Worm (Caenorhabditis elegans): Measurements from ENCODE around the gene F41C3.8.

F41C3.8 gene

DNA sequence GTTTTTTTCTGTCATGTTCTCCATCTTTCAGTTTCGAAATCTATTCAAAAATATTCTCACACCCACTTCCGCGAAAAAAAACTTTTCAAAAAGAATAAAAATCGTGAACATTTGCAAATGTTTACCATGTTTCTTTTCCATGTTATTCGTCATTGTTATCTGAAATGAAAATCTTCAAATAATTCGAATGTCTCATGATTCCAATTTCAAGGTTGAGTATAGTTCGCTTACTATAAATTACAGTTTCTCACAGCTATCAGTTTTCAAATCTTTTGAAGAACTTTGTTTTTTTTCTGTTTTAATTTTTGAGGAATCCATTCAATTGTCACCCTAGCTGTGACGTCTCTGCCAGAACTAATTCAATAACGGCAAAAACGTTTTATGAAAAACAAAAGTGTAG, 44.0 kb downstream of the F41C3.8 start:
- TF ChIP-seq egl-13 (tag; optimal IDR thresholded peaks at IDR 0.05) (no peak), nhr-71 (tag; optimal IDR thresholded peaks at IDR 0.05) (peak; percentile 13), lin-14 (GFP tag; optimal IDR thresholded peaks at IDR 0.05) (peak; percentile 53), ztf-11 (tag; optimal IDR thresholded peaks at IDR 0.05) (no peak), nhr-20 (tag; optimal IDR thresholded peaks at IDR 0.05) (peak; percentile 50), Y116A8C.19 (tag; optimal IDR thresholded peaks at IDR 0.05; ENCODE audit: borderline replicate concordance) (no peak), fkh-8 (tag; optimal IDR thresholded peaks at IDR 0.05) (no peak), nhr-85 (tag) (peak; percentile 91)

DNA sequence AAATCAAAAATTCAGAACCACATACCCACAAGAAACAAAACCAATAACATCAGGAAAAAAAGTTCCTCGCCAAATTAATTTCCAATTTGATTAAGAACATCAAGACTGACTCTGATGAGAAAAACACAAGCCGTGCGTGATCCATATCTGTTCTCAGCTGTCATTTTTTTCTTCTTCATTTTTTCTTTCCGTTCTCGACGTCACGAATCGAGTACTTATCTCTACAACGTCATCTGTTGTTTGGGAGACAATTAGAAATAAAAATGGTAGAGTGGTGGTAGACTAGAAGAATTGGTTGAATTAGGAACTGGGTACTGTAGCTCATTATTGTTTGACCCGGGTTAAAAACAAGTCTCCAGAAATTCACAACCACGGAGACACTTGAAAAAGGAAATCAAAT, 45.2 kb downstream of the F41C3.8 start:
- TF ChIP-seq hpl-2 (GFP tag; optimal IDR thresholded peaks at IDR 0.05) (no peak), nhr-90 (tag; optimal IDR thresholded peaks at IDR 0.05; ENCODE audit: poor library complexity) (no peak), nhr-84 (tag; optimal IDR thresholded peaks at IDR 0.05) (no peak), blmp-1 (tag; optimal IDR thresholded peaks at IDR 0.05) (peak; percentile 36), mab-9 (GFP tag; IDR thresholded peaks at IDR 0.05) (no peak), nhr-76 (tag; optimal IDR thresholded peaks at IDR 0.05) (no peak), jun-1 (tag; optimal IDR thresholded peaks at IDR 0.05) (no peak), alr-1 (tag; optimal IDR thresholded peaks at IDR 0.05; ENCODE audit: borderline replicate concordance) (no peak), nhr-20 (tag; optimal IDR thresholded peaks at IDR 0.05) (peak; percentile 48), nhr-85 (tag) (peak; percentile 93), nhr-71 (tag; optimal IDR thresholded peaks at IDR 0.05) (peak; percentile 31), sox-4 (tag; optimal IDR thresholded peaks at IDR 0.05) (no peak), tlp-1 (tag; optimal IDR thresholded peaks at IDR 0.05) (no peak), elt-3 (tag; optimal IDR thresholded peaks at IDR 0.05) (no peak), nhr-77 (tag; optimal IDR thresholded peaks at IDR 0.05) (no peak), snu-23 (GFP tag; optimal IDR thresholded peaks at IDR 0.05) (peak; percentile 9), unc-86 (tag; optimal IDR thresholded peaks at IDR 0.05) (no peak), C34B4.2 (tag; optimal IDR thresholded peaks at IDR 0.05) (no peak), lsy-2 (tag; optimal IDR thresholded peaks at IDR 0.05) (peak in 1 of 2 experiments; percentile 38), lin-35 (GFP tag; optimal IDR thresholded peaks at IDR 0.05) (peak in 1 of 2 experiments; percentile 4), nhr-19 (GFP tag; conservative IDR thresholded peaks at IDR 0.05) (no peak), lin-14 (GFP tag; optimal IDR thresholded peaks at IDR 0.05) (peak; percentile 37), pax-3 (tag; optimal IDR thresholded peaks at IDR 0.05) (no peak), lin-13 (GFP tag; optimal IDR thresholded peaks at IDR 0.05) (no peak)

DNA sequence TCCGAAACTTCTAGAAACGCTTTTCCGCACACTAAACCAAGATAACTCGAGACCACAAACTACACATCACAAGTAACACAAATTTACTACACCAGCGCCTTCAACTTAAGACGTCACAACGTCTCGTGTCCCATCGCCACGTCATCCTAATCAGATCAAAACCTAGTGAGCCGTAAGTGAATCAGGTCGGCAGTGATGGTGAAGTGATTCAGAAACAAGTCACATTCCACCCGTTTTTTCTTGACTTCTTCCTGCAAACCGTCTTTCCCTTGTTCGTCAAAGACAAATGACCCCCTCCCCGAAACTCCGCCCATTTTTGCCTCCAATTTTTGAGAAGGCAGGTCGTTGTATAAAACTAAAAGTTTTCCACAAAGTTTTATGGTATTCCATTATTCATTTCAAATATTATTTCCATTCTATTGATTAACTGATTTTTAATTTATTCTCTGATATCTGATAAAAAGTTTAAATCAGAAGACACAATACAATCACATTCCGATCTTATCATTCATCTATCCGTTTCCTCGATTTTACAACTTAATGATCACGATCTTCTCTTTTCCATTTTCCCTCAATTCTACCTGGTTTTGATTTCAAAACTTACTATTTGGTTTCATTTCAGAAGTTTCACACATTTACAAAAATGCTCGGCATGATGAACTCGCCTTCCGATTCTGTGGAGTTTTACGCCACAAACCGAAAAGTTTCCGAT, 46.9 kb downstream of the F41C3.8 start, which contains the start of gene F26G1.2:
Gene F26G1.2 (plus strand): TSS at position 508 of the 712 bp plus-strand sequence.
- TF ChIP-seq efl-1 (optimal IDR thresholded peaks at IDR 0.05) (no peak), efl-1 (GFP tag; optimal IDR thresholded peaks at IDR 0.05 in 1 of 2) (peak in 1 of 2 experiments; percentile 90), xbp-1 (tag; optimal IDR thresholded peaks at IDR 0.05) (peak; percentile 36), fkh-8 (tag; optimal IDR thresholded peaks at IDR 0.05) (peak; percentile 32), lir-3 (tag; optimal IDR thresholded peaks at IDR 0.05; ENCODE audit: poor library complexity) (no peak), lin-13 (GFP tag; optimal IDR thresholded peaks at IDR 0.05) (no peak), mep-1 (tag; optimal IDR thresholded peaks at IDR 0.05) (no peak), nhr-20 (tag; optimal IDR thresholded peaks at IDR 0.05) (peak; percentile 53), nhr-76 (tag; optimal IDR thresholded peaks at IDR 0.05) (no peak), lin-15B (tag; optimal IDR thresholded peaks at IDR 0.05) (no peak), elt-3 (tag; optimal IDR thresholded peaks at IDR 0.05) (peak in 1 of 6 experiments; percentile 69), dpl-1 (GFP tag; optimal IDR thresholded peaks at IDR 0.05) (no peak), blmp-1 (tag; optimal IDR thresholded peaks at IDR 0.05) (peak; percentile 51), ceh-90 (tag; optimal IDR thresholded peaks at IDR 0.05) (no peak), lin-14 (GFP tag; optimal IDR thresholded peaks at IDR 0.05) (peak; percentile 8), nhr-71 (tag; optimal IDR thresholded peaks at IDR 0.05) (peak; percentile 50), snpc-4 (tag; optimal IDR thresholded peaks at IDR 0.05) (no peak), nhr-12 (tag; optimal IDR thresholded peaks at IDR 0.05) (no peak), zip-4 (GFP tag; optimal IDR thresholded peaks at IDR 0.05) (no peak), vab-15 (tag; optimal IDR thresholded peaks at IDR 0.05) (no peak), C34B4.2 (tag; optimal IDR thresholded peaks at IDR 0.05) (no peak), lin-35 (GFP tag; optimal IDR thresholded peaks at IDR 0.05) (peak in 1 of 2 experiments; percentile 32), jun-1 (tag; optimal IDR thresholded peaks at IDR 0.05) (no peak), grh-1 (GFP tag; IDR thresholded peaks at IDR 0.05) (peak; percentile 25; the same call in 1 of the 2 replicates), nhr-90 (tag; optimal IDR thresholded peaks at IDR 0.05; ENCODE audit: poor library complexity) (no peak), hlh-4 (tag; optimal IDR thresholded peaks at IDR 0.05) (no peak), hpl-2 (GFP tag; optimal IDR thresholded peaks at IDR 0.05) (no peak), lsy-2 (tag; optimal IDR thresholded peaks at IDR 0.05) (peak in 1 of 2 experiments; percentile 24), snu-23 (GFP tag; optimal IDR thresholded peaks at IDR 0.05) (peak; percentile 11), aha-1 (tag; optimal IDR thresholded peaks at IDR 0.05) (no peak), nhr-85 (tag) (peak; percentile 84)
